Worm (Caenorhabditis elegans) whole organism, young adult: ENCODE measurements around the gene F40F12.9.

Source experiments
- B0336.3 ChIP-seq: fragments of 200-800 bp; sonication (Bioruptor generic); IDR thresholded peaks from 2 replicates; pipeline ENCODE4 v1.3.6; 2022; ENCODE audit warnings: missing genetic modification characterization, missing compliant biosample characterization
- C06A6.2 ChIP-seq: fragments of 200-800 bp; sonication (Bioruptor generic); conservative IDR thresholded peaks from 2 replicates; pipeline ENCODE4 v1.3.6; 2022; ENCODE audit warnings: missing genetic modification characterization, missing compliant biosample characterization
- D2030.7 ChIP-seq: fragments of 200-800 bp; sonication (Bioruptor generic); IDR thresholded peaks from 2 replicates; pipeline ENCODE4 v1.3.6; 2022; ENCODE audit warnings: missing genetic modification reagents, missing genetic modification characterization, missing compliant biosample characterization
- F22D6.2 ChIP-seq: sonication (generic microtip); optimal IDR thresholded peaks from 2 replicates; lab custom pipeline; 2016; ENCODE audit warnings: mild to moderate bottlenecking, missing genetic modification characterization, missing compliant biosample characterization
- F33H1.4 ChIP-seq: fragments of 200-800 bp; sonication (Bioruptor generic); IDR thresholded peaks from 2 replicates; pipeline ENCODE4 v1.3.6; 2022; ENCODE audit warnings: missing genetic modification reagents, missing genetic modification characterization, missing compliant biosample characterization
- F37B4.10 ChIP-seq: fragments of 200-800 bp; sonication (Bioruptor generic); IDR thresholded peaks from 2 replicates; pipeline ENCODE4 v1.3.6; 2022; ENCODE audit warnings: missing genetic modification characterization, missing compliant biosample characterization
- F39B2.1 ChIP-seq: fragments of 200-800 bp; sonication (Bioruptor generic); IDR thresholded peaks from 2 replicates; pipeline ENCODE4 v1.3.6; 2022; ENCODE audit warnings: missing genetic modification reagents, missing genetic modification characterization, missing compliant biosample characterization
- F52B5.7 ChIP-seq: sonication (generic microtip); optimal IDR thresholded peaks from 2 replicates; lab custom pipeline; 2016; ENCODE audit warnings: mild to moderate bottlenecking, missing genetic modification characterization, missing compliant biosample characterization
- K11D2.4 ChIP-seq: fragments of 200-800 bp; sonication (Bioruptor generic); IDR thresholded peaks from 2 replicates; pipeline ENCODE4 v1.3.6; 2022; ENCODE audit warnings: missing genetic modification reagents, missing genetic modification characterization, missing compliant biosample characterization
- K12H6.12 ChIP-seq: fragments of 200-800 bp; sonication (Bioruptor generic); optimal IDR thresholded peaks from 2 replicates; lab custom pipeline; 2018; ENCODE audit warnings: mild to moderate bottlenecking, missing genetic modification characterization, missing compliant biosample characterization
- T07F8.4 ChIP-seq: sonication (generic microtip); optimal IDR thresholded peaks from 2 replicates; lab custom pipeline; 2016; ENCODE audit warnings: mild to moderate bottlenecking, missing genetic modification characterization, moderate library complexity, missing compliant biosample characterization
- Y53F4B.3 ChIP-seq: fragments of 200-800 bp; sonication (Bioruptor generic); IDR thresholded peaks from 2 replicates; pipeline ENCODE4 v1.3.6; 2022; ENCODE audit warnings: missing genetic modification reagents, missing genetic modification characterization, missing compliant biosample characterization
- Y67H2A.10 ChIP-seq: fragments of 200-800 bp; sonication (Bioruptor generic); conservative IDR thresholded peaks from 2 replicates; pipeline ENCODE4 v1.3.6; 2022; ENCODE audit warnings: missing genetic modification reagents, missing genetic modification characterization, missing compliant biosample characterization
- Y79H2A.3 ChIP-seq: fragments of 200-800 bp; sonication (Bioruptor generic); conservative IDR thresholded peaks from 2 replicates; pipeline ENCODE4 v1.3.6; 2022; ENCODE audit warnings: missing genetic modification reagents, missing genetic modification characterization, missing compliant biosample characterization
- akir-1 ChIP-seq: fragments of 200-800 bp; sonication (Bioruptor generic); optimal IDR thresholded peaks from 2 replicates; lab custom pipeline; 2018; ENCODE audit warnings: mild to moderate bottlenecking, missing genetic modification characterization, moderate library complexity, missing compliant biosample characterization
- ama-1 ChIP-seq, 3 experiments: fragments of 150-350 bp in 1 of 3; sonication (generic microtip) in 2 of 3; optimal IDR thresholded peaks; 2 replicates each; lab custom pipeline; 2014 to 2018; ENCODE audit warnings: missing biosample characterization in 2 of 3, missing genetic modification characterization in 2 of 3, missing genetic modification reagents in 2 of 3
- attf-5 ChIP-seq: fragments of 200-800 bp; sonication (Bioruptor generic); optimal IDR thresholded peaks from 2 replicates; lab custom pipeline; 2018; ENCODE audit warnings: mild to moderate bottlenecking, missing genetic modification characterization, missing compliant biosample characterization
- bed-1 ChIP-seq: fragments of 200-800 bp; sonication (Bioruptor generic); IDR thresholded peaks from 2 replicates; pipeline ENCODE4 v1.3.6; 2022; ENCODE audit warnings: missing genetic modification reagents, missing genetic modification characterization, missing compliant biosample characterization
- ceh-91 ChIP-seq: fragments of 200-800 bp; sonication (Bioruptor generic); IDR thresholded peaks from 2 replicates; pipeline ENCODE4 v1.3.6; 2022; ENCODE audit warnings: missing genetic modification reagents, missing genetic modification characterization, missing compliant biosample characterization
- die-1 ChIP-seq: sonication (generic microtip); optimal IDR thresholded peaks from 2 replicates; lab custom pipeline; 2016; ENCODE audit warnings: missing genotype, mild to moderate bottlenecking, missing genetic modification characterization, missing compliant biosample characterization
- egl-44 ChIP-seq: fragments of 200-800 bp; sonication (Bioruptor generic); IDR thresholded peaks from 2 replicates; pipeline ENCODE4 v1.3.6; 2022; ENCODE audit warnings: missing genetic modification reagents, missing genetic modification characterization, missing compliant biosample characterization
- fkh-3 ChIP-seq: sonication (generic microtip); optimal IDR thresholded peaks from 2 replicates; lab custom pipeline; 2016; ENCODE audit warnings: mild to moderate bottlenecking, missing genetic modification characterization, missing compliant biosample characterization
- hmg-1.2 ChIP-seq: fragments of 200-800 bp; sonication (Bioruptor generic); IDR thresholded peaks from 2 replicates; pipeline ENCODE4 v1.3.6; 2022; ENCODE audit warnings: missing genetic modification reagents, missing genetic modification characterization, missing compliant biosample characterization
- hmg-20 ChIP-seq: fragments of 200-800 bp; sonication (Bioruptor generic); IDR thresholded peaks from 2 replicates; pipeline ENCODE4 v1.3.6; 2022; ENCODE audit warnings: missing genetic modification reagents, missing genetic modification characterization, missing compliant biosample characterization
- lag-1 ChIP-seq: fragments of 200-800 bp; sonication (Bioruptor generic); IDR thresholded peaks from 2 replicates; pipeline ENCODE4 v1.3.6; 2022; ENCODE audit warnings: missing genetic modification reagents, missing genetic modification characterization, missing compliant biosample characterization
- let-526 ChIP-seq: fragments of 200-800 bp; sonication (Bioruptor generic); IDR thresholded peaks from 2 replicates; pipeline ENCODE4 v1.3.6; 2022; ENCODE audit warnings: missing genetic modification reagents, missing genetic modification characterization, missing compliant biosample characterization
- lin-26 ChIP-seq: fragments of 200-800 bp; sonication (Bioruptor generic); IDR thresholded peaks from 2 replicates; pipeline ENCODE4 v1.3.6; 2022; ENCODE audit warnings: missing genetic modification reagents, missing genetic modification characterization, missing compliant biosample characterization
- lin-54 ChIP-seq: fragments of 200-800 bp; sonication (Bioruptor generic); optimal IDR thresholded peaks from 2 replicates; lab custom pipeline; 2018; ENCODE audit warnings: mild to moderate bottlenecking, missing genetic modification characterization, missing compliant biosample characterization
- lsl-1 ChIP-seq: fragments of 200-800 bp; sonication (Bioruptor generic); optimal IDR thresholded peaks from 2 replicates; lab custom pipeline; 2018; ENCODE audit warnings: mild to moderate bottlenecking, missing genetic modification characterization, moderate library complexity, missing compliant biosample characterization
- madf-3 ChIP-seq: fragments of 200-800 bp; sonication (Bioruptor generic); IDR thresholded peaks from 2 replicates; pipeline ENCODE4 v1.3.6; 2022; ENCODE audit warnings: missing genetic modification reagents, missing genetic modification characterization, missing compliant biosample characterization
- madf-6 ChIP-seq: fragments of 200-800 bp; sonication (Bioruptor generic); IDR thresholded peaks from 2 replicates; pipeline ENCODE4 v1.3.6; 2022; ENCODE audit warnings: missing genetic modification reagents, missing genetic modification characterization, missing compliant biosample characterization
- mel-28 ChIP-seq: sonication (generic microtip); optimal IDR thresholded peaks from 2 replicates; lab custom pipeline; 2016; ENCODE audit warnings: borderline replicate concordance, mild to moderate bottlenecking, missing genetic modification characterization, missing compliant biosample characterization
- nfya-1 ChIP-seq: sonication (generic microtip); optimal IDR thresholded peaks from 2 replicates; lab custom pipeline; 2017; ENCODE audit warnings: antibody characterized with exemption, missing compliant biosample characterization, missing genetic modification characterization, borderline replicate concordance; ENCODE audit not compliant: insufficient read depth
- nhr-120 ChIP-seq: fragments of 200-800 bp; sonication (Bioruptor generic); IDR thresholded peaks from 2 replicates; pipeline ENCODE4 v1.3.6; 2022; ENCODE audit warnings: missing genetic modification characterization, missing compliant biosample characterization
- nhr-179 ChIP-seq: sonication (generic microtip); optimal IDR thresholded peaks from 2 replicates; lab custom pipeline; 2016; ENCODE audit warnings: mild to moderate bottlenecking, missing genetic modification characterization, missing compliant biosample characterization
- nhr-80 ChIP-seq: sonication (generic microtip); optimal IDR thresholded peaks from 2 replicates; lab custom pipeline; 2016; ENCODE audit warnings: missing genetic modification characterization, missing compliant biosample characterization
- nhr-90 ChIP-seq: sonication (generic microtip); optimal IDR thresholded peaks from 2 replicates; lab custom pipeline; 2016; ENCODE audit warnings: missing genotype, mild to moderate bottlenecking, missing genetic modification characterization, missing compliant biosample characterization
- pbrm-1 ChIP-seq: fragments of 200-800 bp; sonication (Bioruptor generic); IDR thresholded peaks from 2 replicates; pipeline ENCODE4 v1.3.6; 2022; ENCODE audit warnings: missing genetic modification reagents, missing genetic modification characterization, missing compliant biosample characterization
- pha-4 ChIP-seq: fragments of 150-350 bp; sonication (generic microtip); optimal IDR thresholded peaks from 2 replicates; lab custom pipeline; 2014; ENCODE audit warnings: missing biosample characterization, missing genetic modification reagents, missing genetic modification characterization
- rcor-1 ChIP-seq: fragments of 200-800 bp; sonication (Bioruptor generic); IDR thresholded peaks from 2 replicates; pipeline ENCODE4 v1.3.6; 2022; ENCODE audit warnings: missing genetic modification reagents, missing genetic modification characterization, missing compliant biosample characterization
- rec-8 ChIP-seq, 2 experiments: sonication (generic microtip); optimal IDR thresholded peaks; 2 replicates each; lab custom pipeline; 2016; ENCODE audit warnings: mild to moderate bottlenecking in 2 of 2, missing genetic modification characterization in 2 of 2, missing genetic modification reagents in 2 of 2, missing genotype in 2 of 2, missing biosample characterization in 1 of 2, missing compliant biosample characterization in 1 of 2, moderate library complexity in 1 of 2
- rpc-1 ChIP-seq, 2 experiments: fragments of 150-350 bp in 1 of 2; sonication (generic microtip) in 1 of 2; optimal IDR thresholded peaks; 2 replicates each; lab custom pipeline; 2014 to 2018; ENCODE audit warnings: missing biosample characterization in 1 of 2, missing genetic modification characterization in 1 of 2, missing genetic modification reagents in 1 of 2, missing genotype in 1 of 2
- sptf-2 ChIP-seq: fragments of 200-800 bp; sonication (Bioruptor generic); optimal IDR thresholded peaks from 2 replicates; lab custom pipeline; 2018; ENCODE audit warnings: mild to moderate bottlenecking, missing genetic modification characterization, missing compliant biosample characterization
- tlf-1 ChIP-seq: fragments of 200-800 bp; sonication (Bioruptor generic); optimal IDR thresholded peaks from 2 replicates; lab custom pipeline; 2018; ENCODE audit warnings: mild to moderate bottlenecking, missing genetic modification characterization, missing compliant biosample characterization
- unc-130 ChIP-seq: sonication (generic microtip); optimal IDR thresholded peaks from 2 replicates; lab custom pipeline; 2016; ENCODE audit warnings: missing genetic modification reagents, missing genetic modification characterization, missing compliant biosample characterization
- xnd-1 ChIP-seq: sonication (generic microtip); optimal IDR thresholded peaks from 2 replicates; lab custom pipeline; 2016; ENCODE audit warnings: missing genotype, missing genetic modification reagents, missing genetic modification characterization, missing compliant biosample characterization
- ztf-3 ChIP-seq: fragments of 200-800 bp; sonication (Bioruptor generic); optimal IDR thresholded peaks from 2 replicates; lab custom pipeline; 2018; ENCODE audit warnings: mild to moderate bottlenecking, missing genetic modification characterization, missing compliant biosample characterization

Gene F40F12.9

DNA sequence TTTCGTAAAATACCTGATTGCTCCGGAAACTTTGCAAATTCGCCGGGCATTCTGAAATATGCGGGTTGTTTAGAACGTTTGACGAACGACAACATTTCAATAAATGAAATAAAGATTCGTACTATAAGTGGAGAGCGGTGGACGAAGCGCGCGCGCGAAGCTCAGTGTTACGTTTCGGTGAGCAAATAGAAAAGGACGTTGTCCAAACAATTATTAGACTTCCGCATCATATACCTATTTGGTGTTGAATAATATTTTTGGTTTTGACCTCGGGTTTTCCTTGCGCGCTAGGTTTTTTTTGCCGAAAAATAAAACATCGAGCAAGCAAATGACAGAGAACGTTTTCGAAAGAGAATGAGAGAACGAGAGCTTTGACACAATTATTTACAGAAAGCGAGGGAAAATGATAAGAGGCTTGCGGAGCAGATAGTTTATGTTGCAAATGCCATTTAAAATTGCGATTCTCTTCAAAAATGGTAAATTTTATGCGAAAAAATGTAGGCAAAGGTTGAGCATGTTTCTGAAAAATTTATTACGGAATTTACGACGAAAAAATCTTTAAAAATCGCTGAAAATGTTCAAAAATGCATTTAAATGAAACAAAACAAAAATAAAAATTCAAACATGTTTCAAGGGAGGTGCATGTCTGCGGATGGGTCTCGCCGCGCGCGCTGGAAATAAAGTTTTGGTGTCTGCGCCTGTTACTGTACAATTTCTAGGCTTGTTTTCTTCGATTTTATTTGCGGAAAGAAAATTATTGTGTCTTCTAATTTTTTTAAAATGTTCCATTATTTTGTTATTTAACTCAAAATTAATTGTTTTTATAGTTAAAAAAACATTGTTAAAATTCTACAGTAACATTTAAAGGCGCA is at the start of gene F40F12.9, which contains the start of gene cyld-1:
TSS of gene F40F12.9 (plus strand) at position 721 of the 872 bp plus-strand sequence.
TSS of gene cyld-1 (minus strand) at position 51 of the 872 bp plus-strand sequence.
- no peak for TF ChIP-seq tlf-1 (GFP tag; lab: Kevin White, UChicago)
- TF ChIP-seq akir-1 (GFP tag; lab: Kevin White, UChicago), result no peak
- no peak for TF ChIP-seq ama-1 (optimal IDR thresholded peaks at IDR 0.05; lab: Kevin White, UChicago)
- TF ChIP-seq ama-1 (GFP tag; optimal IDR thresholded peaks at IDR 0.05; lab: Kevin White, UChicago), result no peak
- no peak for TF ChIP-seq ztf-3 (GFP tag; lab: Kevin White, UChicago)
- no peak for TF ChIP-seq madf-3 (GFP tag; lab: Robert Waterston, UW)
- TF ChIP-seq hmg-1.2 (GFP tag; lab: Robert Waterston, UW), result no peak
- no peak for TF ChIP-seq bed-1 (GFP tag; lab: Robert Waterston, UW)
- TF ChIP-seq mel-28 (tag; lab: Kevin White, UChicago), result no peak
- TF ChIP-seq xnd-1, result peak; percentile 6
- TF ChIP-seq F39B2.1 (GFP tag; lab: Robert Waterston, UW), result no peak
- TF ChIP-seq Y79H2A.3 (GFP tag; lab: Robert Waterston, UW), result no peak
- no peak for TF ChIP-seq F37B4.10
- TF ChIP-seq rpc-1 (optimal IDR thresholded peaks at IDR 0.05; lab: Kevin White, UChicago), result no peak
- TF ChIP-seq rpc-1 (tag; optimal IDR thresholded peaks at IDR 0.05; lab: Kevin White, UChicago), result no peak
- no peak for TF ChIP-seq rcor-1 (GFP tag; lab: Robert Waterston, UW)
- TF ChIP-seq let-526 (GFP tag; lab: Robert Waterston, UW), result no peak
- no peak for TF ChIP-seq fkh-3 (tag; lab: Kevin White, UChicago)
- no peak for TF ChIP-seq rec-8 (tag; optimal IDR thresholded peaks at IDR 0.05; lab: Kevin White, UChicago)
- no peak for TF ChIP-seq hmg-20 (GFP tag; lab: Robert Waterston, UW)
- TF ChIP-seq nhr-80, result peak; percentile 62
- TF ChIP-seq unc-130, result no peak
- TF ChIP-seq D2030.7 (GFP tag; lab: Robert Waterston, UW), result peak; percentile 50
- TF ChIP-seq lin-26 (GFP tag; lab: Robert Waterston, UW), result no peak
- no peak for TF ChIP-seq lin-54 (GFP tag; lab: Kevin White, UChicago)
- TF ChIP-seq nfya-1 (tag; lab: Kevin White, UChicago), result no peak
- no peak for TF ChIP-seq sptf-2 (GFP tag; lab: Kevin White, UChicago)
- peak; percentile 86 for TF ChIP-seq lsl-1 (GFP tag; lab: Kevin White, UChicago)
- TF ChIP-seq K12H6.12 (tag; lab: Kevin White, UChicago), result no peak
- TF ChIP-seq nhr-120, result no peak
- TF ChIP-seq die-1 (tag; lab: Kevin White, UChicago), result no peak
- TF ChIP-seq F22D6.2 (tag; lab: Kevin White, UChicago), result no peak
- TF ChIP-seq nhr-179 (tag; lab: Kevin White, UChicago), result no peak
- no peak for TF ChIP-seq F52B5.7 (tag; lab: Kevin White, UChicago)
- no peak for TF ChIP-seq egl-44 (GFP tag; lab: Robert Waterston, UW)
- no peak for TF ChIP-seq pha-4 (tag; lab: Kevin White, UChicago)
- TF ChIP-seq ceh-91, result peak; percentile 60
- TF ChIP-seq Y53F4B.3 (GFP tag; lab: Robert Waterston, UW), result no peak
- TF ChIP-seq pbrm-1, result no peak
- no peak for TF ChIP-seq B0336.3 (GFP tag; lab: Robert Waterston, UW)
- peak; percentile 83 for TF ChIP-seq F33H1.4 (GFP tag; lab: Robert Waterston, UW)
- TF ChIP-seq madf-6 (GFP tag; lab: Robert Waterston, UW), result peak; percentile 75
- TF ChIP-seq Y67H2A.10 (GFP tag; lab: Robert Waterston, UW), result no peak
- no peak for TF ChIP-seq C06A6.2 (GFP tag; lab: Robert Waterston, UW)
- TF ChIP-seq attf-5 (GFP tag; lab: Kevin White, UChicago), result no peak
- no peak for TF ChIP-seq K11D2.4 (GFP tag; lab: Robert Waterston, UW)
- TF ChIP-seq T07F8.4, result no peak
- no peak for TF ChIP-seq nhr-90
- TF ChIP-seq lag-1 (GFP tag; lab: Robert Waterston, UW), result no peak
